Worm (Caenorhabditis elegans): Measurements from ENCODE around the gene C05B5.2.

C05B5.2 gene

DNA sequence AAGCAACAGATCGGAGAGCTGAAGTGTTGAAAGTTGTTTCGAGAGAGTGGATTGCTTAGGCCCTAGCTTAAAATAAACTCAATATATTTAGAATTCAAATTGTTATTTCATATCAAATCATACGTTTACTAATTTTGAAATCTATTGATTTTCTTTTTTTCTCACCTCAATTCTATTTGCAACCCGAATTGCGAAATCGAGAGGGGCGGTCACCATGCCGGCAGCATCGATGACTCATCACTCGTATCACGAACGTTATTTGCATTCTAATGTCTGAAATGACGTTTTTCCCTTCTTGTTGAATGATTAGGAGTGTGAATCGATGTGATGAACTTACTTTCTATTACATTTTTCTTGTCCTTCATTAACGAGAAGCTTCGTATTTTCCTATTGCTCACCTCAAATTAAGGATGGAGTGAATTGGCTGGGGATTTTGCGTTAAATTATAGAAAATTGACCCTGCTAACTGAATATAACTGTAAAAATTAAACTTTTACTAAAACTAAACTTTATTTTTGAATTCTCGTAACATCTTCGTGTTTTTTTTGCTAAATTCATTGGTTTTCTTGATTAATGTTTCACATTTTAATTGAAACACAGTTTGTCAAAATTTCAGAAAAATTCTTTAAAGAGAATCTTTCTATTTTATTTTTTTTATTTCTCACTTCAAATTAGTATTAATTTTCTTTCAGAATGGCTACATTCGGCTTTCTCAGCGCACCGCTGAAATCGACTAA is 43.5 kb downstream of the C05B5.2 start, which contains the start of gene alx-1 (continued):
- no peak for TF ChIP-seq lin-13 (GFP tag; optimal IDR thresholded peaks at IDR 0.05)
- TF ChIP-seq ztf-4 (tag; optimal IDR thresholded peaks at IDR 0.05) = no peak

DNA sequence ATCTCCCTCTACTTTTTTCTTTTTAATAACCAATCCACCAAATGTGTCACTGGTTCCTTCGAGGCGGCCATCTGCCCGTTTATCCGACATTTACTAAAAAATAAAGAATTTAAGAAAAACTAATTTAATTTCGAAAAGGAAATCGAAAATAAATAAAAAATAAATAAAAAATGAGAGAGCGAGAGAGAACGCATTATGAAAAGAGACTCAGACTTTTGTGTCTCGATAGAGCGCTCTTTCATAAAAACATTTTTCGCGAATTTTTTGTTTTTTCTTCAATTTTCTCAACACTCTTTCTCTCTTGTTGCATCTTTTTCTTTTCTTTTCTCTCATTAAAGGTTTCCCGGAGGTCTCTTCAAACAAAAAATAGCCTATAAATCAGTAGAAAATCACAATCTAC is 44.2 kb downstream of the C05B5.2 start, which contains the start of gene mog-1:
mog-1 (minus strand) TSS at position 93 of the 400 bp plus-strand sequence.
- TF ChIP-seq gmeb-1 (tag; optimal IDR thresholded peaks at IDR 0.05) (no peak), F13H6.1 (tag; optimal IDR thresholded peaks at IDR 0.05) (no peak), lin-13 (GFP tag; optimal IDR thresholded peaks at IDR 0.05) (no peak), lsy-2 (tag; optimal IDR thresholded peaks at IDR 0.05) (peak in 1 of 2 experiments; percentile 34), ama-1 (optimal IDR thresholded peaks at IDR 0.05) (no peak), fos-1 (tag; optimal IDR thresholded peaks at IDR 0.05) (peak; percentile 5), unc-55 (GFP tag; optimal IDR thresholded peaks at IDR 0.05) (peak; percentile 60), C34F6.9 (tag; optimal IDR thresholded peaks at IDR 0.05) (peak; percentile 66)

DNA sequence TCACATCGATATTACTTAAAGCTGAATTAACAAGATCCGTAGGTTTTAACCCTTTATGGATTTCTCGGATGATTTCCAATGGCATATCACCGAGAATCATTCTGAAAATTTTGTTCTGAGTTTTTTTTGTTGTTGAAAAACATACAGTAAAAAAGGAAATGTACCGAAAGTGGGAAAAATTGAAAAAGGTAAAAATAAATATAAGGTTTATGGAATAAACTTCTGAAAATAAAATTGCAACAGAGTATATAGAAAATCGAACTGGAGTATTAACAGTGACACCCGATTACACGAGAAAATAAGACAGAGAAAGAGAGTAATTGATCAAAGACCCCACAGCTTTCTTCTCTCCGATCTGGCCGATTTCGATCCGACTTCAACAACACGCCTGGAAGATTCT is 48.5 kb downstream of the C05B5.2 start, which contains the start of gene K03H1.11:
K03H1.11 (minus strand) TSS at position 101 of the 400 bp plus-strand sequence.
- TF ChIP-seq nhr-6 (tag; optimal IDR thresholded peaks at IDR 0.05) = no peak
- TF ChIP-seq egl-27 (tag; optimal IDR thresholded peaks at IDR 0.05) = no peak
- TF ChIP-seq nhr-25 (tag; optimal IDR thresholded peaks at IDR 0.05) = no peak
- TF ChIP-seq elt-1 (tag; optimal IDR thresholded peaks at IDR 0.05) = no peak
- TF ChIP-seq aly-2 (tag; optimal IDR thresholded peaks at IDR 0.05) = no peak
- TF ChIP-seq unc-39 (tag; optimal IDR thresholded peaks at IDR 0.05) = no peak
- TF ChIP-seq dmd-4 (tag; optimal IDR thresholded peaks at IDR 0.05) = no peak
- no peak for TF ChIP-seq crh-2 (tag; optimal IDR thresholded peaks at IDR 0.05)
- TF ChIP-seq nhr-77 (tag; optimal IDR thresholded peaks at IDR 0.05) = no peak
- TF ChIP-seq ZK546.5 (tag; optimal IDR thresholded peaks at IDR 0.05) = no peak
- no peak for TF ChIP-seq nhr-11 (tag; optimal IDR thresholded peaks at IDR 0.05)
- TF ChIP-seq fos-1 (tag; optimal IDR thresholded peaks at IDR 0.05) = no peak
- TF ChIP-seq C34F6.9 (tag; optimal IDR thresholded peaks at IDR 0.05) = no peak
- no peak for TF ChIP-seq ceh-82 (tag; optimal IDR thresholded peaks at IDR 0.05)
- no peak for TF ChIP-seq skn-1 (tag; optimal IDR thresholded peaks at IDR 0.05)
- no peak for TF ChIP-seq unc-62 (GFP tag; optimal IDR thresholded peaks at IDR 0.05)
- no peak for TF ChIP-seq nhr-23 (tag; optimal IDR thresholded peaks at IDR 0.05)

DNA sequence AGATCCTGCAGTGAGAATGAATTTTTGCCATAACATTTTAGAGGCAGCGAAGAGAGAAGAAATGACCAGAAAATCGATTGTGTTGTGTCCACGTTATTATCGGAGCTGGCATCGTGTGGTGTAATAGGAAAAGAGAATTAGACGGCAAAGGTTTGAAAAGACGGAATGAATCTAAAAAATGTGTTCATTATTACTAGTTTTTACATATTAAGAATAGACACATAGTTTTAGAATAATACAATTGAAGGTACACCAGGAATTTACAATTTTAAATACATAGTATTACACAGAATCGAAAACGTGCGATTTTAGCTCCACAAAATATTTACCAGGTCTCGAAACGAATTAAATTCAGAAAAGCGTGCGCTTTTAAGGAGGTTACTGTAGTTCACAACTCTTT is 50.1 kb downstream of the C05B5.2 start, which contains the start of gene K03H1.13:
K03H1.13 (minus strand) TSS at position 101 of the 400 bp plus-strand sequence.
- TF ChIP-seq C34F6.9 (tag; optimal IDR thresholded peaks at IDR 0.05) (peak; percentile 13), ZK546.5 (tag; optimal IDR thresholded peaks at IDR 0.05) (no peak), nhr-11 (tag; optimal IDR thresholded peaks at IDR 0.05) (no peak), unc-55 (GFP tag; optimal IDR thresholded peaks at IDR 0.05) (peak; percentile 29)
